Worm (Caenorhabditis elegans): ENCODE data around the gene F26G1.5.

- TF ChIP-seq hmg-4 (GFP tag; optimal IDR thresholded peaks at IDR 0.05): no peak
- no peak for TF ChIP-seq ama-1 (optimal IDR thresholded peaks at IDR 0.05)
- TF ChIP-seq tbx-37 (GFP tag; conservative IDR thresholded peaks at IDR 0.05): no peak
- no peak for TF ChIP-seq ets-7 (tag; optimal IDR thresholded peaks at IDR 0.05)
- TF ChIP-seq scrt-1 (GFP tag; IDR thresholded peaks at IDR 0.05): no peak
- no peak for TF ChIP-seq hmbx-1 (tag; optimal IDR thresholded peaks at IDR 0.05)
- no peak for TF ChIP-seq tbx-11 (GFP tag; IDR thresholded peaks at IDR 0.05)
- TF ChIP-seq hnd-1 (tag; optimal IDR thresholded peaks at IDR 0.05): no peak
- TF ChIP-seq B0310.2 (tag; optimal IDR thresholded peaks at IDR 0.05): no peak
- no peak for TF ChIP-seq flt-1 (GFP tag; IDR thresholded peaks at IDR 0.05)
Observed at ce11 chrII:4727769-4728168, 43.4 kb downstream of the F26G1.5 start, which contains the start of gene ttr-41.

Measured in whole organism, early embryonic.